Worm (Caenorhabditis elegans): ENCODE data around the gene pnc-2.

pnc-2 gene

DNA sequence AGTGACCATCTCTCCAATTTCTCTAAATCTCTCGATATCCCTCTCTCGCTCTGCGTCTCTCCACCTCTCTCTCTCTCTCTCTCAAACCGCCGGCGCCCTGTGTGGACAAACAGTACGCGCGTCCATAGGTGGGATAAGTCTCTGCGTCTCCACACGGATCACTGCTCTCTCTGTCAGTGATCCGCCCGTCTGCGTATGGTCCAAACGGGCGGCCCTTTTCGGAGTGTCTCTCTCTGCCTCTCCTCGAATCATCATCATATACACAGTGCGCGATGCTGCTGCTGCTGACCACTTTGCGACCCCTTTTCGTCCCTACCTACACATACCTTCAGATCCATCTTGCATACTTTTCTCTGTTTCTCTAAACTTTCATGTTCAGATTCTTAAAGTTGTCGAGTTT lies 37.2 kb downstream of the pnc-2 start:
- TF ChIP-seq hlh-1 (tag; optimal IDR thresholded peaks at IDR 0.05) (no peak), blmp-1 (tag; optimal IDR thresholded peaks at IDR 0.05) (no peak), drap-1 (GFP tag; optimal IDR thresholded peaks at IDR 0.05) (peak; percentile 24), pha-4 (tag; optimal IDR thresholded peaks at IDR 0.05) (peak; percentile 87), unc-120 (tag; optimal IDR thresholded peaks at IDR 0.05; ENCODE audit: poor library complexity, severe bottlenecking) (peak; percentile 76), sptf-1 (tag; optimal IDR thresholded peaks at IDR 0.05) (peak; percentile 52), mls-2 (tag; optimal IDR thresholded peaks at IDR 0.05) (peak; percentile 17), M03D4.4 (tag; optimal IDR thresholded peaks at IDR 0.05) (peak; percentile 13), ham-2 (GFP tag; optimal IDR thresholded peaks at IDR 0.05) (peak; percentile 23)

DNA sequence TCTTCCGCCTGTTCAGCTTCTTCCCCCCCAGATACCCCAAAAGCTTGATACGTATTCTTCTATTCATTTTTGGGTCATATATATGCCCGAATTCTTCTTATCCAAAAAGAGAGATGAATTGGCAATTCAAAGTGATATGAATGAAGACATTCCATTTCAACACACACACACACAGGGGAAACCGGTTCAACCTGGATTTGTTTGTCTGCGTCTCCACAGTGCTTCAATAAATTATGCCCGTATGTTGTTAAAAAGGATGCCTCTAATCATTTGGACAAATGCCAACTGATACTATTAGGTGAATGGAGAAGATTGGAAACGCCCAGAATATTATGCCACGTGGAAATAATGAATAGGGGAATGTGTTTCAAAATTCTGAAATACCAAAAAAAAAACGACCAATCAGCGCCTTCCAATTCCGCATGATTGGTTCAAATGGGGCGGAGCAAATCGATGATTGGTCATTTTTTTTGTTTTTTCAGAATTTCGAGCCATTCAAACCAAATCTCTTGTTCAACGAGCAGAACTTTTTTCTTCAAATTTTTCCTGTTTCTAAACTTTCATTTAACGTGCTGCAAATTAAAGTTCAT lies 39.5 kb downstream of the pnc-2 start:
- TF ChIP-seq elt-1 (tag; optimal IDR thresholded peaks at IDR 0.05; ENCODE audit: borderline replicate concordance, insufficient read depth) (no peak), unc-62 (GFP tag; optimal IDR thresholded peaks at IDR 0.05) (peak; percentile 15), elt-3 (tag; optimal IDR thresholded peaks at IDR 0.05) (peak; percentile 35), nhr-2 (tag; optimal IDR thresholded peaks at IDR 0.05) (no peak)

DNA sequence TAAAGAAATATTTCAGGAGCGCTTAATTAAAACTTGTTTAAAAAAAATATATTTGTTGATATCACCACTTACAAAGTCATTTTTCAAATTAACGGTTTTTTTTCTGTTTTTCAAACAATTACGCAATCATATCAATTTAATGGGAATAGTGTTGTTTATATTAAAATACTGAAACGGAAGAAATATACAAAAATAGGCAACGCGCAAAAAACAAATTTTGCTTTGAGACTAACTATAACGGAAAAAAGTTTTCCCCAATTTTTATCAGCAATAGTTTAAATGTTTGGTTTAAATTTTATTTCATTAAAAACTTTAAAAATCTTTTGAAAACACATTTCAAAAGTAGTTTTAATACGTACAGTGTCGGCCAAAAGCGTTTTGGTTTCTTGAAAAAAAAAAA lies 40.9 kb downstream of the pnc-2 start:
- TF ChIP-seq zip-8 (tag; optimal IDR thresholded peaks at IDR 0.05): peak; percentile 39
- no peak for TF ChIP-seq lin-13 (tag; optimal IDR thresholded peaks at IDR 0.05)
- TF ChIP-seq sem-2 (GFP tag; optimal IDR thresholded peaks at IDR 0.05): no peak
- no peak for TF ChIP-seq elt-3 (tag; optimal IDR thresholded peaks at IDR 0.05)

ce11 chrIV:14864529-14864928 lies 45.0 kb downstream of the pnc-2 start:
- no peak for TF ChIP-seq nhr-28 (tag; optimal IDR thresholded peaks at IDR 0.05)
- TF ChIP-seq elt-3 (tag; optimal IDR thresholded peaks at IDR 0.05): no peak
- TF ChIP-seq mls-2 (tag; optimal IDR thresholded peaks at IDR 0.05): no peak

DNA sequence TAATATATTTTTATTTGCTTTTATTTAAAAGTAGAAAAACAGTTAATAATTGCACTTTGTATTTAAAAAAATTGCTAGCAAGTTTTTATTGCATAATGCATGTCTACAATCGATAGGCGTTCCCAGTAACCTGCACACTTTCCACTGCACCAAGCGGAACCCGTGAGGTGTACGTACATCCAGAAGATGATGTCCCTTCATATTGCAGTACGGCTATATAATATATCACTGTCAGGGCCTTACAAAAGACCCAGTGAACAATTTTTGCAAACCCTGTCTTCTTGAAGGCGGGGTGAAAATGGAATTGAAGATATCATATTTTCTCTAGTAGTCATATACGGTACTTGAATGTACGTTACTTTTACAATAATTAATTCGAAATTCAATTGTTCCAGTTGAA lies 45.7 kb downstream of the pnc-2 start:
- TF ChIP-seq ztf-11 (tag; optimal IDR thresholded peaks at IDR 0.05) (no peak), ces-1 (GFP tag; optimal IDR thresholded peaks at IDR 0.05) (no peak), nhr-2 (tag; optimal IDR thresholded peaks at IDR 0.05) (no peak), nhr-28 (tag; optimal IDR thresholded peaks at IDR 0.05) (no peak), sem-2 (GFP tag; optimal IDR thresholded peaks at IDR 0.05) (no peak), blmp-1 (tag; optimal IDR thresholded peaks at IDR 0.05) (no peak), pha-4 (tag; optimal IDR thresholded peaks at IDR 0.05) (no peak), elt-3 (tag; optimal IDR thresholded peaks at IDR 0.05) (no peak), bed-3 (GFP tag; optimal IDR thresholded peaks at IDR 0.05) (no peak), mab-5 (tag; optimal IDR thresholded peaks at IDR 0.05) (no peak), nhr-76 (tag; optimal IDR thresholded peaks at IDR 0.05) (no peak), unc-120 (tag; optimal IDR thresholded peaks at IDR 0.05; ENCODE audit: poor library complexity, severe bottlenecking) (no peak)

DNA sequence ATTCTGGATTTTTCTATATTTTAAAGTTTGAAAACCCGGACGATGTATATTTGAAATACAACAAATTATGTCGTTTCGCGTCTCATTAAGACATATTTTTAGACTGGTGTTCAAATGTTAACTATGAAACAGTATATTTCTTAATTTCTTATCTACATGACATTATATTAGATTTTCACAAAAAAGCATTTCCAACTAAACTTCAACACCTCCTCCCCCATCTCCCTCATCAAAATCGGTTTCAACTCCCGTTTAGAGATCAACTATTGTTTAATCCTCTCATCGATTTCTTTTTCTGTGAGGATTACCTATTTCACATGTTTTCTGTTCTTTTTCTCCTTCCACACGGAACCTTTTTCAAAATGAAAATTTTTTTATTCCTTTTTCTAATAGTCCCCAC lies 47.3 kb downstream of the pnc-2 start, which contains the start of gene Y57G11C.38:
Gene Y57G11C.38 (plus strand): TSS at position 301 of the 400 bp plus-strand sequence.
- TF ChIP-seq mls-2 (tag; optimal IDR thresholded peaks at IDR 0.05): no peak
- no peak for TF ChIP-seq nhr-237 (tag; optimal IDR thresholded peaks at IDR 0.05)
- TF ChIP-seq drap-1 (GFP tag; optimal IDR thresholded peaks at IDR 0.05): no peak
- TF ChIP-seq hlh-1 (tag; optimal IDR thresholded peaks at IDR 0.05): no peak
- no peak for TF ChIP-seq ceh-83 (GFP tag; optimal IDR thresholded peaks at IDR 0.05)
- no peak for TF ChIP-seq cnd-1 (tag; optimal IDR thresholded peaks at IDR 0.05)
- no peak for TF ChIP-seq unc-120 (tag; optimal IDR thresholded peaks at IDR 0.05; ENCODE audit: poor library complexity, severe bottlenecking)
- no peak for TF ChIP-seq bed-3 (GFP tag; optimal IDR thresholded peaks at IDR 0.05)
- TF ChIP-seq elt-1 (tag; optimal IDR thresholded peaks at IDR 0.05; ENCODE audit: borderline replicate concordance, insufficient read depth): no peak
- TF ChIP-seq ztf-11 (tag; optimal IDR thresholded peaks at IDR 0.05): no peak
- TF ChIP-seq mab-5 (tag; optimal IDR thresholded peaks at IDR 0.05): no peak
- no peak for TF ChIP-seq mep-1 (tag; optimal IDR thresholded peaks at IDR 0.05)
- TF ChIP-seq ceh-43 (GFP tag; optimal IDR thresholded peaks at IDR 0.05): no peak
- TF ChIP-seq blmp-1 (tag; optimal IDR thresholded peaks at IDR 0.05): no peak
- TF ChIP-seq nhr-76 (tag; optimal IDR thresholded peaks at IDR 0.05): no peak

Measured in whole organism, mixed stage, embryonic.